Worm (Caenorhabditis elegans) whole organism, L3 larva: Measurements from ENCODE around the gene adbp-1.

Source experiments
- R02D3.7 ChIP-seq: fragments of 150-350 bp; optimal IDR thresholded peaks from 2 replicates; lab custom pipeline; 2014; ENCODE audit warnings: missing biosample characterization, missing genetic modification characterization
- aly-2 ChIP-seq: fragments of 150-350 bp; optimal IDR thresholded peaks from 2 replicates; lab custom pipeline; 2014; ENCODE audit warnings: missing biosample characterization, missing genetic modification characterization
- ceh-28 ChIP-seq: fragments of 150-350 bp; optimal IDR thresholded peaks from 2 replicates; lab custom pipeline; 2014; ENCODE audit warnings: missing biosample characterization, missing genetic modification reagents, missing genetic modification characterization
- ceh-82 ChIP-seq: fragments of 150-350 bp; optimal IDR thresholded peaks from 2 replicates; lab custom pipeline; 2014; ENCODE audit warnings: missing biosample characterization, missing genetic modification characterization
- daf-12 ChIP-seq: fragments of 150-350 bp; optimal IDR thresholded peaks from 2 replicates; lab custom pipeline; 2014; ENCODE audit warnings: missing biosample characterization, missing genetic modification reagents, missing genetic modification characterization
- egl-27 ChIP-seq: sonication (generic microtip); optimal IDR thresholded peaks from 4 replicates; lab custom pipeline; 2017; ENCODE audit warnings: missing biosample characterization, missing genetic modification reagents, missing genetic modification characterization
- egl-5 ChIP-seq: fragments of 150-350 bp; optimal IDR thresholded peaks from 2 replicates; lab custom pipeline; 2017; ENCODE audit warnings: missing biosample characterization, missing genetic modification reagents, missing genetic modification characterization, inconsistent platforms
- elt-1 ChIP-seq: fragments of 150-350 bp; optimal IDR thresholded peaks from 2 replicates; lab custom pipeline; 2014; ENCODE audit warnings: missing biosample characterization, missing genetic modification characterization
- elt-2 ChIP-seq: sonication (generic microtip); optimal IDR thresholded peaks from 2 replicates; lab custom pipeline; 2016; ENCODE audit warnings: missing genetic modification reagents, mild to moderate bottlenecking, missing genetic modification characterization, missing compliant biosample characterization
- eor-1 ChIP-seq, 2 experiments: fragments of 150-350 bp; optimal IDR thresholded peaks; 2 replicates each; lab custom pipeline; 2014 to 2018; ENCODE audit warnings: missing biosample characterization in 2 of 2, missing genetic modification characterization in 2 of 2
- fkh-10 ChIP-seq: sonication (generic microtip); optimal IDR thresholded peaks from 2 replicates; lab custom pipeline; 2017; ENCODE audit warnings: missing biosample characterization, missing genetic modification reagents, missing genetic modification characterization
- fos-1 ChIP-seq: fragments of 150-350 bp; optimal IDR thresholded peaks from 2 replicates; lab custom pipeline; 2014; ENCODE audit warnings: missing biosample characterization, missing genetic modification characterization
- hmg-11 ChIP-seq: sonication (generic microtip); optimal IDR thresholded peaks from 2 replicates; lab custom pipeline; 2016; ENCODE audit warnings: missing genetic modification characterization, missing compliant biosample characterization
- lin-15B ChIP-seq: fragments of 150-350 bp; optimal IDR thresholded peaks from 2 replicates; lab custom pipeline; 2014; ENCODE audit warnings: missing biosample characterization, missing genetic modification characterization
- lin-39 ChIP-seq: fragments of 150-350 bp; optimal IDR thresholded peaks from 2 replicates; lab custom pipeline; 2018; ENCODE audit warnings: missing biosample characterization, missing genetic modification reagents, missing genetic modification characterization
- lsy-12 ChIP-seq: sonication (generic microtip); optimal IDR thresholded peaks from 2 replicates; lab custom pipeline; 2016; ENCODE audit warnings: mild to moderate bottlenecking, missing genetic modification characterization, missing compliant biosample characterization
- mdl-1 ChIP-seq: fragments of 150-350 bp; optimal IDR thresholded peaks from 2 replicates; lab custom pipeline; 2014; ENCODE audit warnings: missing biosample characterization, missing genetic modification characterization
- mml-1 ChIP-seq: fragments of 150-350 bp; sonication (generic microtip); optimal IDR thresholded peaks from 3 replicates; lab custom pipeline; 2014; ENCODE audit warnings: missing biosample characterization, missing genetic modification characterization
- nfya-1 ChIP-seq: sonication (generic microtip); optimal IDR thresholded peaks from 2 replicates; lab custom pipeline; 2017; ENCODE audit warnings: missing genetic modification characterization, mild to moderate bottlenecking, missing compliant biosample characterization, antibody characterized with exemption, moderate library complexity; ENCODE audit not compliant: insufficient read depth
- nhr-12 ChIP-seq: fragments of 150-350 bp; optimal IDR thresholded peaks from 2 replicates; lab custom pipeline; 2014; ENCODE audit warnings: missing biosample characterization, missing genetic modification characterization
- nhr-23 ChIP-seq: fragments of 150-350 bp; optimal IDR thresholded peaks from 2 replicates; lab custom pipeline; 2014; ENCODE audit warnings: missing biosample characterization, missing genetic modification reagents, missing genetic modification characterization
- nhr-237 ChIP-seq: fragments of 150-350 bp; optimal IDR thresholded peaks from 2 replicates; lab custom pipeline; 2014; ENCODE audit warnings: missing biosample characterization, missing genetic modification characterization
- nhr-25 ChIP-seq: sonication (generic microtip); optimal IDR thresholded peaks from 2 replicates; lab custom pipeline; 2017; ENCODE audit warnings: missing biosample characterization, missing genetic modification characterization
- nhr-28 ChIP-seq: fragments of 150-350 bp; optimal IDR thresholded peaks from 2 replicates; lab custom pipeline; 2014; ENCODE audit warnings: missing biosample characterization, missing genetic modification characterization
- nhr-43 ChIP-seq: sonication (generic microtip); optimal IDR thresholded peaks from 2 replicates; lab custom pipeline; 2016; ENCODE audit warnings: mild to moderate bottlenecking, missing genetic modification characterization, missing compliant biosample characterization; ENCODE audit not compliant: poor library complexity, severe bottlenecking
- nhr-67 ChIP-seq: fragments of 150-350 bp; optimal IDR thresholded peaks from 2 replicates; lab custom pipeline; 2014; ENCODE audit warnings: missing biosample characterization, missing genetic modification characterization
- nhr-76 ChIP-seq: fragments of 150-350 bp; sonication (generic microtip); optimal IDR thresholded peaks from 5 replicates; lab custom pipeline; 2014; ENCODE audit warnings: missing biosample characterization, missing genetic modification characterization
- nhr-77 ChIP-seq: fragments of 150-350 bp; optimal IDR thresholded peaks from 2 replicates; lab custom pipeline; 2014; ENCODE audit warnings: missing biosample characterization, missing genetic modification characterization
- pqm-1 ChIP-seq: fragments of 150-350 bp; optimal IDR thresholded peaks from 2 replicates; lab custom pipeline; 2017; ENCODE audit warnings: missing biosample characterization, missing genetic modification characterization, inconsistent platforms
- sea-2 ChIP-seq: fragments of 150-350 bp; sonication (generic microtip); optimal IDR thresholded peaks from 4 replicates; lab custom pipeline; 2014; ENCODE audit warnings: missing biosample characterization, missing genetic modification reagents, missing genetic modification characterization
- snpc-4 ChIP-seq: fragments of 150-350 bp; optimal IDR thresholded peaks from 2 replicates; lab custom pipeline; 2014; ENCODE audit warnings: missing biosample characterization, missing genetic modification characterization
- tbx-2 ChIP-seq: sonication (generic microtip); optimal IDR thresholded peaks from 2 replicates; lab custom pipeline; 2016; ENCODE audit warnings: mild to moderate bottlenecking, missing genetic modification characterization, missing compliant biosample characterization
- unc-62 ChIP-seq: fragments of 150-350 bp; sonication (generic microtip); optimal IDR thresholded peaks from 4 replicates; lab custom pipeline; 2014; ENCODE audit warnings: missing biosample characterization, missing genetic modification reagents, missing genetic modification characterization
- ztf-11 ChIP-seq: fragments of 150-350 bp; optimal IDR thresholded peaks from 2 replicates; lab custom pipeline; 2014; ENCODE audit warnings: missing biosample characterization, missing genetic modification characterization

Gene adbp-1

ce11 chrII:11443862-11444261 is at the start of gene adbp-1:
adbp-1 (plus strand) TSS chrII:11444162.
- TF ChIP-seq ceh-28 (tag; lab: Kevin White, UChicago) (no peak), nhr-12 (tag; lab: Kevin White, UChicago) (no peak), nfya-1 (tag; lab: Kevin White, UChicago) (no peak), elt-2 (no peak), fkh-10 (no peak), daf-12 (tag; lab: Kevin White, UChicago) (no peak), egl-5 (no peak), eor-1 (tag; optimal IDR thresholded peaks at IDR 0.05; lab: Kevin White, UChicago) (no peak), nhr-237 (no peak), mml-1 (no peak), egl-27 (tag; lab: Kevin White, UChicago) (no peak), lsy-12 (tag; lab: Kevin White, UChicago) (no peak), nhr-25 (tag; lab: Kevin White, UChicago) (no peak), nhr-43 (tag; lab: Kevin White, UChicago) (no peak), nhr-23 (no peak), ztf-11 (tag; lab: Kevin White, UChicago) (no peak)

- TF ChIP-seq ceh-82 (no peak), nhr-76 (tag; lab: Kevin White, UChicago) (no peak), nhr-67 (tag; lab: Kevin White, UChicago) (no peak), hmg-11 (tag; lab: Kevin White, UChicago) (no peak)
- TF ChIP-seq, all 47 proteins: peak for 0
These were observed 47.7 kb upstream of the adbp-1 start for ce11 chrII:11396217-11396616.

DNA sequence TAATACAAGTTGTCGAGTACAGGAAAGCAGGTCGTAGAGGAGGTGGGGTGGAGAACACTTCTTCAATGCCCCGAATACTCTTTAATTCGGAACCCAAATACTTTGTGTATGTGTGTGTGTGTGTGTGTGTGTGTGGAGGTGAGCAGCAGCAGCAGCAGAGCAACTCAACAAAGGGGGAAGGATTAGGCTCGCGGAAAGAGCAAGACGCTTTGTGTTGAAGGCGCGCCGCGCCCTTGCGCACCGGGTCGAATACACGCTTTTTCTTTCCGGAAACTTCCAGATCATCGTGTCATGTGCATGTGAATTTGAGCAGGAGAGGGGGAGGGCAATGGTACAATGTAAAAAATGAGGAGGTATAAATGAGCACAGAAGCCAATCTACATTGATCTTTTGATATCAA is 45.2 kb upstream of the adbp-1 start:
- no peak for TF ChIP-seq nhr-25 (tag; lab: Kevin White, UChicago)
- no peak for TF ChIP-seq nhr-77 (tag; lab: Kevin White, UChicago)
- no peak for TF ChIP-seq lin-39 (tag; lab: Kevin White, UChicago)
- no peak for TF ChIP-seq lsy-12 (tag; lab: Kevin White, UChicago)
- no peak for TF ChIP-seq aly-2 (tag; lab: Kevin White, UChicago)
- no peak for TF ChIP-seq ceh-82
- no peak for TF ChIP-seq ceh-28 (tag; lab: Kevin White, UChicago)
- TF ChIP-seq mdl-1 (tag; lab: Kevin White, UChicago), result no peak
- TF ChIP-seq nhr-12 (tag; lab: Kevin White, UChicago), result no peak
- no peak for TF ChIP-seq unc-62 (GFP tag; lab: Kevin White, UChicago)

DNA sequence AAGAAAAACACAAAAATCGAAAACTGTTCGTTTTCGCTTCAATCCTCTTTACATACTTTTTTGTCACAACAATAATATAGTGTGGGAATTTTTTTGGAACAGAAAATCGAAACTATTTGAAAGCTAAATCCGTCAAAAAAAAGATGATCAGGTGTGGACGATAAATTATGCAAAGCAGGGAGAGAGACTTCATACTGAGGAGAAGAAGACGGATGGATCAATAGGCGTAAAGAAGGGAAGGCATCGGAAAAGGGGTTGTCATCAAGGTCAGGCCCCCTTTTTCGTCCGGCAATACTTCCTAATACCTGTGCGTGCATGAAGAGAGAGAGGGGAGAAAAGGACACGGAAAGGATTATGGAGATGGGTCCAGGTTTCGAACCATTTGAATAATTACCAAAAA is 43.6 kb upstream of the adbp-1 start:
- TF ChIP-seq mml-1 (no peak), nhr-25 (tag; lab: Kevin White, UChicago) (peak; percentile 55)

DNA sequence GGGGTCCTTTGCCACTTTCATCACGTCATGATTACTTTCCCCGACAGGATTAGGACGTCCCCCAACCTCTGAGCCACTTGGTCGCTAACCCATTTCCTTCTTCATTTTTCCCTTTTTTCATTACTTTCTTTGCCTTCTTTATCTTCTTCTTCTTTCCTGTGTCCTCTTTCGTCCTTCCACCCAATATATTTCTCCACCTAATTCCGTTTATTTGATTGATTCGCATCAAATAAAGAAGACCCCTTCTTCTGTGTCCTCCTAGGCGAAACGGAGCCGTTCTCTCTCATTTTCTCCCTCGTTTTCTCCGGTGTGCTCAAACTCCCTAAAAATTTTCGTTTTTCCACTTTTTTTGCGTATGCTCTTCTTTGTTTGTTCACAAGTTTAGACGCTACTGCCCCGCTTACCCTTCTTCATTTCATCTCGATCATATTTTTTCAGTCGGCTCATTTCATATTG is 34.3 kb upstream of the adbp-1 start, which contains the start of gene C05D12.7:
TSS of gene C05D12.7 (plus strand) at position 406 of the 456 bp plus-strand sequence.
- TF ChIP-seq lin-15B (no peak), pqm-1 (tag; lab: Kevin White, UChicago) (no peak), hmg-11 (tag; lab: Kevin White, UChicago) (no peak)

ce11 chrII:11415672-11416071 is 28.3 kb upstream of the adbp-1 start, which contains the start of gene C05D12.1:
C05D12.1 (minus strand) TSS chrII:11415772.
- TF ChIP-seq pqm-1 (tag; lab: Kevin White, UChicago), result no peak
- no peak for TF ChIP-seq elt-2
- no peak for TF ChIP-seq nhr-28 (tag; lab: Kevin White, UChicago)
- TF ChIP-seq lin-39 (tag; lab: Kevin White, UChicago), result no peak
- TF ChIP-seq eor-1 (tag; optimal IDR thresholded peaks at IDR 0.05; lab: Kevin White, UChicago), result no peak
- no peak for TF ChIP-seq R02D3.7 (tag; lab: Kevin White, UChicago)
- TF ChIP-seq elt-1 (tag; lab: Kevin White, UChicago), result no peak
- no peak for TF ChIP-seq fos-1
- no peak for TF ChIP-seq sea-2 (GFP tag; lab: Kevin White, UChicago)
- no peak for TF ChIP-seq tbx-2
- TF ChIP-seq ceh-28 (tag; lab: Kevin White, UChicago), result no peak
- no peak for TF ChIP-seq nhr-67 (tag; lab: Kevin White, UChicago)
- TF ChIP-seq snpc-4 (tag; lab: Kevin White, UChicago), result no peak
- TF ChIP-seq ceh-82, result no peak
- no peak for TF ChIP-seq nhr-12 (tag; lab: Kevin White, UChicago)
